Worm (Caenorhabditis elegans) whole organism, early embryonic: Measurements from ENCODE around the gene C50B6.9.

Source experiments
- F13C5.2 ChIP-seq: sonication (generic microtip); optimal IDR thresholded peaks from 2 replicates; lab custom pipeline; 2017; ENCODE audit warnings: mild to moderate bottlenecking, missing genetic modification characterization, inconsistent platforms, missing compliant biosample characterization
- ceh-13 ChIP-seq: fragments of 200-800 bp; sonication (Bioruptor generic); optimal IDR thresholded peaks from 2 replicates; lab custom pipeline; 2018; ENCODE audit warnings: mild to moderate bottlenecking, missing genetic modification characterization, missing compliant biosample characterization
- tbx-11 ChIP-seq: fragments of 200-800 bp; sonication (Bioruptor generic); IDR thresholded peaks from 2 replicates; pipeline ENCODE4 v1.3.6; 2022; ENCODE audit warnings: missing genetic modification characterization, missing compliant biosample characterization
- tbx-37 ChIP-seq: fragments of 200-800 bp; sonication (Bioruptor generic); conservative IDR thresholded peaks from 2 replicates; pipeline ENCODE4 v1.3.6; 2022; ENCODE audit warnings: missing genetic modification reagents, missing genetic modification characterization, missing compliant biosample characterization

ce11 chrV:13363415-13363814, 27.2 kb downstream of the C50B6.9 start, which contains the start of gene srg-46:
- no peak for TF ChIP-seq ceh-13 (GFP tag; lab: Kevin White, UChicago)
- TF ChIP-seq tbx-37 (GFP tag; lab: Robert Waterston, UW), result no peak
- no peak for TF ChIP-seq tbx-11 (GFP tag; lab: Robert Waterston, UW)
- no peak for TF ChIP-seq F13C5.2 (tag; lab: Kevin White, UChicago)
